Fruit fly (Drosophila melanogaster) whole organism, embryonic: Measurements from ENCODE around the gene CG11178.
A peak's percentile ranks its signal among the peaks of the same experiment; 100 is the strongest.

ENCODE experiments used
- ATbp ChIP-seq: fragments of 200-800 bp; sonication (Bioruptor generic); optimal IDR thresholded peaks from 2 replicates; lab custom pipeline; 2017; ENCODE audit warnings: missing biosample characterization, mild to moderate bottlenecking, missing genetic modification characterization, missing genetic modification reagents
- Adf1 ChIP-seq: fragments of 200-800 bp; sonication (Bioruptor generic); IDR thresholded peaks from 2 replicates; pipeline ENCODE4 v1.3.6; 2022; ENCODE audit warnings: missing biosample characterization, missing genetic modification characterization
- CG10147 ChIP-seq: fragments of 200-800 bp; sonication (Bioruptor generic); optimal IDR thresholded peaks from 2 replicates; lab custom pipeline; 2019; ENCODE audit warnings: missing biosample characterization, mild to moderate bottlenecking, missing genetic modification characterization, moderate library complexity
- CG13424 ChIP-seq: fragments of 200-800 bp; sonication (Bioruptor generic); optimal IDR thresholded peaks from 2 replicates; lab custom pipeline; 2019; ENCODE audit warnings: missing biosample characterization, mild to moderate bottlenecking, missing genetic modification characterization, moderate library complexity
- CG14965 ChIP-seq: fragments of 200-800 bp; sonication (Bioruptor generic); optimal IDR thresholded peaks from 2 replicates; lab custom pipeline; 2016; ENCODE audit warnings: missing biosample characterization, missing genetic modification characterization, borderline replicate concordance
- CG1529 ChIP-seq: fragments of 200-800 bp; sonication (Bioruptor generic); optimal IDR thresholded peaks from 3 replicates; lab custom pipeline; 2018; ENCODE audit warnings: missing biosample characterization, missing genetic modification characterization
- CG15479 ChIP-seq: fragments of 200-800 bp; sonication (Bioruptor generic); optimal IDR thresholded peaks from 3 replicates; lab custom pipeline; 2019; ENCODE audit warnings: missing biosample characterization, mild to moderate bottlenecking, missing genetic modification characterization, moderate library complexity
- CG17912 ChIP-seq: fragments of 200-800 bp; sonication (Bioruptor generic); optimal IDR thresholded peaks from 2 replicates; lab custom pipeline; 2018; ENCODE audit warnings: missing biosample characterization, mild to moderate bottlenecking, missing genetic modification characterization
- CG3281 ChIP-seq: fragments of 200-800 bp; sonication (Bioruptor generic); optimal IDR thresholded peaks from 3 replicates; lab custom pipeline; 2017; ENCODE audit warnings: missing biosample characterization, mild to moderate bottlenecking, missing genetic modification characterization
- CG33213 ChIP-seq: fragments of 200-800 bp; sonication (Bioruptor generic); optimal IDR thresholded peaks from 3 replicates; lab custom pipeline; 2016; ENCODE audit warnings: missing biosample characterization, missing genetic modification characterization
- CG3726 ChIP-seq: fragments of 200-800 bp; sonication (Bioruptor generic); IDR thresholded peaks from 3 replicates; pipeline ENCODE4, ENCODE4 v1.3.6; 2022; ENCODE audit warnings: missing biosample characterization, missing genetic modification characterization
- CG43689 ChIP-seq: fragments of 200-800 bp; sonication (Bioruptor generic); IDR thresholded peaks from 2 replicates; pipeline ENCODE4 v1.3.6; 2022; ENCODE audit warnings: missing biosample characterization, missing genetic modification characterization
- CG4617 ChIP-seq: fragments of 200-800 bp; sonication (Bioruptor generic); optimal IDR thresholded peaks from 3 replicates; lab custom pipeline; 2016; ENCODE audit warnings: missing biosample characterization, missing genetic modification characterization, borderline replicate concordance
- CG6272 ChIP-seq: fragments of 200-800 bp; sonication (Bioruptor generic); IDR thresholded peaks from 2 replicates; pipeline ENCODE4 v1.3.6; 2022; ENCODE audit warnings: missing biosample characterization, missing genetic modification characterization
- CG6791 ChIP-seq: fragments of 200-800 bp; sonication (Bioruptor generic); IDR thresholded peaks from 3 replicates; pipeline ENCODE4 v1.3.6; 2022; ENCODE audit warnings: missing biosample characterization, missing genetic modification characterization; ENCODE audit not compliant: partially characterized antibody
- CG8359 ChIP-seq: fragments of 200-800 bp; sonication (Bioruptor generic); optimal IDR thresholded peaks from 2 replicates; lab custom pipeline; 2017; ENCODE audit warnings: missing biosample characterization, mild to moderate bottlenecking, missing genetic modification characterization, borderline replicate concordance
- CTCF ChIP-seq: fragments of 200-800 bp; sonication (Bioruptor generic); optimal IDR thresholded peaks from 2 replicates; lab custom pipeline; 2017; ENCODE audit warnings: missing biosample characterization, mild to moderate bottlenecking, missing genetic modification characterization, moderate library complexity
- Chrac-16 ChIP-seq: fragments of 200-800 bp; sonication (Bioruptor generic); optimal IDR thresholded peaks from 3 replicates; lab custom pipeline; 2016; ENCODE audit warnings: missing biosample characterization, missing genetic modification characterization
- Dek ChIP-seq: fragments of 200-800 bp; sonication (Bioruptor generic); optimal IDR thresholded peaks from 3 replicates; lab custom pipeline; 2019; ENCODE audit warnings: missing biosample characterization, mild to moderate bottlenecking, missing genetic modification characterization, moderate library complexity
- Drgx ChIP-seq: fragments of 200-800 bp; sonication (Bioruptor generic); IDR thresholded peaks from 2 replicates; pipeline ENCODE4 v1.3.6; 2022; ENCODE audit warnings: missing biosample characterization, missing genetic modification characterization
- Ets65A ChIP-seq: fragments of 200-800 bp; sonication (Bioruptor generic); peaks from one replicate; lab custom pipeline; 2016; ENCODE audit warnings: missing biosample characterization, missing genetic modification characterization
- Hmx ChIP-seq: fragments of 200-800 bp; sonication (Bioruptor generic); optimal IDR thresholded peaks from 2 replicates; lab custom pipeline; 2016; ENCODE audit warnings: missing biosample characterization, missing genetic modification characterization
- Jarid2 ChIP-seq: fragments of 200-800 bp; sonication (Bioruptor generic); optimal IDR thresholded peaks from 3 replicates; lab custom pipeline; 2017; ENCODE audit warnings: mild to moderate bottlenecking, missing biosample characterization, missing genetic modification reagents, missing genetic modification characterization
- Kr ChIP-seq: fragments of 200-800 bp; sonication (Bioruptor generic); optimal IDR thresholded peaks from 2 replicates; lab custom pipeline; 2017; ENCODE audit warnings: missing biosample characterization, mild to moderate bottlenecking, missing genetic modification characterization
- NC2α ChIP-seq: fragments of 200-800 bp; sonication (Bioruptor generic); optimal IDR thresholded peaks from 2 replicates; lab custom pipeline; 2016; ENCODE audit warnings: missing biosample characterization, missing genetic modification characterization
- Sry-β ChIP-seq: fragments of 200-800 bp; sonication (Bioruptor generic); optimal IDR thresholded peaks from 2 replicates; lab custom pipeline; 2018; ENCODE audit warnings: missing biosample characterization, mild to moderate bottlenecking, missing genetic modification characterization, moderate library complexity
- YL-1 ChIP-seq: fragments of 200-800 bp; sonication (Bioruptor generic); optimal IDR thresholded peaks from 3 replicates; lab custom pipeline; 2017; ENCODE audit warnings: missing biosample characterization, mild to moderate bottlenecking, missing genetic modification characterization
- ato ChIP-seq: fragments of 200-800 bp; sonication (Bioruptor generic); IDR thresholded peaks from 2 replicates; pipeline ENCODE4 v1.3.6; 2022; ENCODE audit warnings: missing biosample characterization, missing genetic modification characterization; ENCODE audit not compliant: partially characterized antibody
- bbx ChIP-seq: fragments of 200-800 bp; sonication (Bioruptor generic); IDR thresholded peaks from 2 replicates; pipeline ENCODE4 v1.3.6; 2022; ENCODE audit warnings: missing biosample characterization, missing genetic modification characterization; ENCODE audit not compliant: partially characterized antibody
- bsh ChIP-seq, 2 experiments: fragments of 200-800 bp; sonication (Bioruptor generic); optimal IDR thresholded peaks; 2 replicates each; lab custom pipeline; 2017 to 2018; ENCODE audit warnings: mild to moderate bottlenecking in 2 of 2, missing biosample characterization in 2 of 2, missing genetic modification characterization in 2 of 2, moderate library complexity in 1 of 2
- crp ChIP-seq, 2 experiments: fragments of 200-800 bp; sonication (Bioruptor generic); optimal IDR thresholded peaks; 2 replicates in 1 of 2; 3 replicates in 1 of 2; lab custom pipeline; 2017; ENCODE audit warnings: missing biosample characterization in 2 of 2, missing genetic modification characterization in 2 of 2, mild to moderate bottlenecking in 1 of 2, moderate library complexity in 1 of 2
- eyg ChIP-seq: fragments of 200-800 bp; sonication (Bioruptor generic); optimal IDR thresholded peaks from 3 replicates; lab custom pipeline; 2016; ENCODE audit warnings: missing biosample characterization, missing genetic modification characterization
- gem ChIP-seq: fragments of 200-800 bp; sonication (Bioruptor generic); optimal IDR thresholded peaks from 2 replicates; lab custom pipeline; 2019; ENCODE audit warnings: missing biosample characterization, mild to moderate bottlenecking, missing genetic modification characterization, moderate library complexity
- jigr1 ChIP-seq: fragments of 200-800 bp; sonication (Bioruptor generic); IDR thresholded peaks from 3 replicates; pipeline ENCODE4 v1.3.6; 2022; ENCODE audit warnings: missing biosample characterization, missing genetic modification characterization
- ken ChIP-seq: fragments of 200-800 bp; sonication (Bioruptor generic); IDR thresholded peaks from 3 replicates; pipeline ENCODE4 v1.3.6; 2022; ENCODE audit warnings: missing biosample characterization, missing genetic modification characterization
- lbe ChIP-seq: fragments of 200-800 bp; sonication (Bioruptor generic); optimal IDR thresholded peaks from 2 replicates; lab custom pipeline; 2016; ENCODE audit warnings: missing biosample characterization, mild to moderate bottlenecking, missing genetic modification characterization
- maf-S ChIP-seq: fragments of 200-800 bp; sonication (Bioruptor generic); optimal IDR thresholded peaks from 2 replicates; lab custom pipeline; 2016; ENCODE audit warnings: missing biosample characterization, missing genetic modification characterization
- nerfin-1 ChIP-seq: fragments of 200-800 bp; sonication (Bioruptor generic); optimal IDR thresholded peaks from 3 replicates; lab custom pipeline; 2019; ENCODE audit warnings: missing biosample characterization, mild to moderate bottlenecking, missing genetic modification characterization, moderate library complexity
- nmo ChIP-seq: fragments of 200-800 bp; sonication (Bioruptor generic); optimal IDR thresholded peaks from 2 replicates; lab custom pipeline; 2018; ENCODE audit warnings: missing biosample characterization, mild to moderate bottlenecking, missing genetic modification characterization, moderate library complexity
- odd ChIP-seq: fragments of 200-800 bp; sonication (Bioruptor generic); optimal IDR thresholded peaks from 2 replicates; lab custom pipeline; 2017; ENCODE audit warnings: missing biosample characterization, mild to moderate bottlenecking, missing genetic modification characterization
- pros ChIP-seq: fragments of 200-800 bp; sonication (Bioruptor generic); optimal IDR thresholded peaks from 3 replicates; lab custom pipeline; 2019; ENCODE audit warnings: missing biosample characterization, mild to moderate bottlenecking, missing genetic modification characterization, moderate library complexity
- psq ChIP-seq: fragments of 200-800 bp; sonication (Bioruptor generic); optimal IDR thresholded peaks from 2 replicates; lab custom pipeline; 2017; ENCODE audit warnings: missing biosample characterization, missing genetic modification characterization
- run ChIP-seq: fragments of 200-800 bp; sonication (Bioruptor generic); optimal IDR thresholded peaks from 3 replicates; lab custom pipeline; 2018; ENCODE audit warnings: missing biosample characterization, mild to moderate bottlenecking, missing genetic modification characterization
- seq ChIP-seq: fragments of 200-800 bp; sonication (Bioruptor generic); IDR thresholded peaks from 2 replicates; pipeline ENCODE4 v1.3.6; 2022; ENCODE audit warnings: missing biosample characterization, missing genetic modification characterization
- sob ChIP-seq: fragments of 200-800 bp; sonication (Bioruptor generic); IDR thresholded peaks from 2 replicates; pipeline ENCODE4 v1.3.6; 2022; ENCODE audit warnings: missing biosample characterization, missing genetic modification characterization
- tna ChIP-seq: fragments of 200-800 bp; sonication (Bioruptor generic); IDR thresholded peaks from 2 replicates; pipeline ENCODE4 v1.3.6; 2022; ENCODE audit warnings: missing biosample characterization, missing genetic modification characterization; ENCODE audit not compliant: partially characterized antibody
- wek ChIP-seq: fragments of 200-800 bp; sonication (Bioruptor generic); optimal IDR thresholded peaks from 3 replicates; lab custom pipeline; 2018; ENCODE audit warnings: missing biosample characterization, mild to moderate bottlenecking, missing genetic modification characterization, moderate library complexity

The CG11178 gene

dm6 chrX:13563483-13564443 lies 41.7 kb upstream of the CG11178 start, which contains the start of the genes CG46311 and Tpst (continued):
- no peak for TF ChIP-seq wek
- no peak for TF ChIP-seq CG10147 (GFP tag; lab: Kevin White, UChicago)
- peak; percentile 49 for TF ChIP-seq Dek
- TF ChIP-seq crp (GFP tag; optimal IDR thresholded peaks at IDR 0.05; lab: Kevin White, UChicago): peak in 1 of 2 experiments; percentile 50
- peak; percentile 66 for TF ChIP-seq YL-1 (GFP tag; lab: Kevin White, UChicago)
- TF ChIP-seq CG6272: no peak
- TF ChIP-seq Adf1 (GFP tag; lab: Robert Waterston, UW): peak; percentile 89
- TF ChIP-seq Sry-β (GFP tag; lab: Kevin White, UChicago): no peak
- peak; percentile 28 for TF ChIP-seq maf-S (GFP tag; lab: Kevin White, UChicago)
- peak; percentile 83 for TF ChIP-seq CG14965 (GFP tag; lab: Kevin White, UChicago)
- no peak for TF ChIP-seq lbe
- 0 out of 3 replicates have a peak, but pooled peaks have one; percentile 62 for TF ChIP-seq CG6791 (GFP tag; lab: Robert Waterston, UW)
- TF ChIP-seq Jarid2 (GFP tag; lab: Kevin White, UChicago): peak; percentile 78
- peak; percentile 72 for TF ChIP-seq CG17912 (GFP tag; lab: Kevin White, UChicago)
- no peak for TF ChIP-seq Hmx
- peak; percentile 36 for TF ChIP-seq CG4617 (GFP tag; lab: Kevin White, UChicago)
- peak; percentile 75 for TF ChIP-seq Chrac-16 (GFP tag; lab: Kevin White, UChicago)
- TF ChIP-seq tna (GFP tag; lab: Robert Waterston, UW): no peak; the same call in 1 of the 2 replicates
- peak; percentile 27; the same call in 1 of the 2 replicates for TF ChIP-seq Drgx (GFP tag; lab: Robert Waterston, UW)
- TF ChIP-seq sob (GFP tag; lab: Robert Waterston, UW): peak; percentile 58; the same call in 1 of the 2 replicates
- TF ChIP-seq CTCF (GFP tag; lab: Kevin White, UChicago): peak; percentile 99
- no peak for TF ChIP-seq CG3726 (GFP tag; lab: Robert Waterston, UW)
- no peak for TF ChIP-seq eyg (GFP tag; lab: Kevin White, UChicago)
- TF ChIP-seq CG1529 (GFP tag; lab: Kevin White, UChicago): no peak
- TF ChIP-seq ato (GFP tag; lab: Robert Waterston, UW): no peak
- no peak for TF ChIP-seq pros (GFP tag; lab: Kevin White, UChicago)
- TF ChIP-seq CG33213: peak; percentile 95
- TF ChIP-seq nmo: peak; percentile 48
- peak; percentile 96 for TF ChIP-seq Ets65A (GFP tag; lab: Kevin White, UChicago)
- peak; percentile 50 for TF ChIP-seq gem
- no peak for TF ChIP-seq odd (GFP tag; lab: Kevin White, UChicago)
- peak; percentile 26; the same call in 1 of the 3 replicates for TF ChIP-seq jigr1
- TF ChIP-seq bsh (GFP tag; optimal IDR thresholded peaks at IDR 0.05; lab: Kevin White, UChicago): peak; percentile 22 to 55
- TF ChIP-seq Kr (GFP tag; lab: Kevin White, UChicago): no peak
- TF ChIP-seq psq (GFP tag; lab: Kevin White, UChicago): no peak
- TF ChIP-seq ken: peak; percentile 54; the same call in 1 of the 3 replicates
- TF ChIP-seq bbx (GFP tag; lab: Robert Waterston, UW): peak; percentile 33; the same call in 1 of the 2 replicates
- TF ChIP-seq seq (GFP tag; lab: Robert Waterston, UW): no peak
- no peak for TF ChIP-seq CG43689 (GFP tag; lab: Robert Waterston, UW)
- no peak for TF ChIP-seq run (tag; lab: Kevin White, UChicago)
- TF ChIP-seq CG3281: peak; percentile 27
- no peak for TF ChIP-seq CG15479 (GFP tag; lab: Kevin White, UChicago)
- TF ChIP-seq CG13424 (tag; lab: Kevin White, UChicago): peak; percentile 48
- no peak for TF ChIP-seq CG8359 (GFP tag; lab: Kevin White, UChicago)
- peak; percentile 6 for TF ChIP-seq ATbp (GFP tag; lab: Kevin White, UChicago)
- TF ChIP-seq NC2α (GFP tag; lab: Kevin White, UChicago): peak; percentile 46
- no peak for TF ChIP-seq nerfin-1 (tag; lab: Kevin White, UChicago)
